Worm (Caenorhabditis elegans) whole organism, late embryonic: Measurements from ENCODE around the gene msra-1.

Experiments used
- elt-2 ChIP-seq: sonication (generic microtip); optimal IDR thresholded peaks from 2 replicates; lab custom pipeline; 2016; ENCODE audit warnings: missing genetic modification reagents, missing genetic modification characterization, missing compliant biosample characterization
- fkh-10 ChIP-seq: fragments of 150-350 bp; optimal IDR thresholded peaks from 2 replicates; lab custom pipeline; 2014; ENCODE audit warnings: missing biosample characterization, missing genetic modification reagents, missing genetic modification characterization
- nhr-11 ChIP-seq: fragments of 150-350 bp; optimal IDR thresholded peaks from 2 replicates; lab custom pipeline; 2014; ENCODE audit warnings: missing biosample characterization, missing genetic modification characterization
- pag-3 ChIP-seq: sonication (generic microtip); optimal IDR thresholded peaks from 2 replicates; lab custom pipeline; 2016; ENCODE audit warnings: missing compliant biosample characterization, missing genetic modification characterization, borderline replicate concordance
- pqm-1 ChIP-seq: sonication (generic microtip); optimal IDR thresholded peaks from 2 replicates; lab custom pipeline; 2016; ENCODE audit warnings: missing genetic modification characterization, missing compliant biosample characterization

DNA sequence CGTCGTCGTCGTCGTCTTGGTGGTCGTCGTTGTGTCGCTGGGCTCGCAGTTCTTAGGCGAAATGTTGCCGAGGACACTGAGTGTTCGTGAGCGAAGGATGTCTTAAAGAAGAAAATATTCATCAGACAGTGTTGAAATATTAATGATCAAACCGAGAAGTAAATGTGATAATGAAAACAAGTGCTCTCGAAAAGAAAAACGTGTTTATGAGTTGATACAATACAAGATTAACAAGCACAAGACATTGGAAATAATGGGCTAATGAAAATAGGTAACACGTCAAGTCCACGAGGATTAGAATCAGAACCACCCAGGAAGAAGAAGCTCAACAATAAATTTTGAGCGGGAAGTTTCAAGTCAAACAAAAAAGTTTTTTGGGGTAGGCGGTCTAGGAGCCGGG, 48.1 kb upstream of the msra-1 start, which contains the start of gene K02A2.5:
- TF ChIP-seq nhr-11 (tag; lab: Kevin White, UChicago) (no peak), elt-2 (no peak), pag-3 (no peak), pqm-1 (tag; lab: Kevin White, UChicago) (no peak), fkh-10 (GFP tag; lab: Kevin White, UChicago) (no peak)
